Fruit fly (Drosophila melanogaster): ENCODE data around the gene Srp14.

- no peak for TF ChIP-seq dmrt93B (GFP tag; optimal IDR thresholded peaks at IDR 0.05)
- no peak for TF ChIP-seq Myc (optimal IDR thresholded peaks at IDR 0.05)
Measured at dm6 chr3R:20622297-20623168, 42.6 kb downstream of the Srp14 start.

Measured in whole organism, wandering third instar larva.